Fruit fly (Drosophila melanogaster): Measurements from ENCODE around the gene NetA.

Gene NetA

DNA sequence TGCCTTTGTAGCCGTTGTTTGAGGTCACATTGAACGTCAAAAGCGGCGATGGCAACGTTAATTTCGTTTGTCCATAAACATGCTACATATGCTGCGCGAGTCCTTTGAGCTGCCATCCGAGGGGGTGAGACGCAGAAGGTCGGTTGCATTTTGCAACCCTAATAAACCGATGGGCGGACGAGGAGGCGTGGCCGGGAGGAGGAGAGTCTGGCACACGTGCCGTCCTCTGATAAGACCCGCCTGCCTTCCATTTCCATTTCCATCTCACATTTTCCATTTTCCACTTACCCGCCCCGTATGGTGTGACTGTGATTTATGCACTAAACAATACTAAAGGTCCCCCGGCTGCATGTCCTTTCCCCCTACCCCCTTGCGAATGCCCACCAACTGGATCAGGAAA, 4.0 kb downstream of the NetA start:
- TF ChIP-seq br (GFP tag; optimal IDR thresholded peaks at IDR 0.05) (no peak), Hr78 (GFP tag; optimal IDR thresholded peaks at IDR 0.05) (no peak), GATAd (GFP tag; optimal IDR thresholded peaks at IDR 0.05) (no peak), Hr83 (GFP tag; optimal IDR thresholded peaks at IDR 0.05; ENCODE audit: poor library complexity, severe bottlenecking) (no peak), CrebA (GFP tag; optimal IDR thresholded peaks at IDR 0.05; ENCODE audit: borderline replicate concordance) (no peak), ey (GFP tag; optimal IDR thresholded peaks at IDR 0.05) (no peak), h (GFP tag; optimal IDR thresholded peaks at IDR 0.05) (no peak), OdsH (GFP tag; optimal IDR thresholded peaks at IDR 0.05) (no peak), sv (GFP tag; optimal IDR thresholded peaks at IDR 0.05) (no peak), Myc (optimal IDR thresholded peaks at IDR 0.05) (no peak)

DNA sequence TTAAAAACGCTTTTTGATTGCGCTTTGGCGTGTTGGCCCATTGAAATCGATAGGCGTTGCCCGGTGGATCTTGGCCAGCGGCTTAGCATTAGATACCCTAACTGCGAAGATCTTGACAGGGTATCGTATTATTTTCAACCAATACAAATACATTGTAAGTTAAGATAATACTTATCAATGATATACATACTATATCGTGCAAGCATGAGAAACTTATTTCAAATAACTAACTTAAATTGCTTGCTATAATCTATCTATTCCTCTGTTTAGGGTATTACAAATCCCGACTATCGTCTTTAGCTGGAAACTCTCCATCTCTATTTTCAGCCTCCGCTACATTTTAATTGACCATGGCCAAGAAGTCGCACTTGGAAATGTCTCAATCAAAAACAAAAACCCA, 19.0 kb downstream of the NetA start:
- no peak for TF ChIP-seq sage (GFP tag; optimal IDR thresholded peaks at IDR 0.05)
- no peak for TF ChIP-seq brk (GFP tag; optimal IDR thresholded peaks at IDR 0.05)
- no peak for TF ChIP-seq psq (GFP tag; optimal IDR thresholded peaks at IDR 0.05)
- TF ChIP-seq Hr83 (GFP tag; optimal IDR thresholded peaks at IDR 0.05; ENCODE audit: poor library complexity, severe bottlenecking), result no peak
- no peak for TF ChIP-seq usp (GFP tag; optimal IDR thresholded peaks at IDR 0.05)

DNA sequence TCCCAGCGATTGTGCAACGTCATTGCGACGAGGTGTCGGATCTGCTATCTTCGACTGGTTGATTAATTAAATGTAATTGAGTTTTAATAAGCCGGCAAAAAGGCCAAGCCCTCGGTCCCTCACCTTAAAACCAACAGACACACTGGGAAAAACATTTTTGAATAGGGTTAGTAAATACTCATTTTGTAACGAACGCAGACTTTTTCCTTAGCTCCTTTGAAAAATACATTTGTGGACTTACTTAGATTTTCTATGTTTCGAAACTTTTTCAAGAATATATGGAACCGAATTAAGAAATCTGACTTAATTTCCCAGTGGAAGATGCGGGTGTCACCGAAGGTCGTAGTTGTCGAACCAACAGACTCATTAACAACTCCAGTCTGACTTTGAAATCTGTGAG, 19.5 kb downstream of the NetA start:
- TF ChIP-seq fru (GFP tag; optimal IDR thresholded peaks at IDR 0.05), result no peak
- no peak for TF ChIP-seq N (GFP tag; optimal IDR thresholded peaks at IDR 0.05)
- no peak for TF ChIP-seq Dfd (GFP tag; optimal IDR thresholded peaks at IDR 0.05)
- no peak for TF ChIP-seq sv (GFP tag; optimal IDR thresholded peaks at IDR 0.05)
- no peak for TF ChIP-seq brk (GFP tag; optimal IDR thresholded peaks at IDR 0.05)
- no peak for TF ChIP-seq usp (GFP tag; optimal IDR thresholded peaks at IDR 0.05)
- no peak for TF ChIP-seq GATAd (GFP tag; optimal IDR thresholded peaks at IDR 0.05)
- no peak for TF ChIP-seq foxo (GFP tag; optimal IDR thresholded peaks at IDR 0.05)
- no peak for TF ChIP-seq Vsx2 (GFP tag; optimal IDR thresholded peaks at IDR 0.05; ENCODE audit: partially characterized antibody)
- no peak for TF ChIP-seq tai (GFP tag; optimal IDR thresholded peaks at IDR 0.05)
- TF ChIP-seq ey (GFP tag; optimal IDR thresholded peaks at IDR 0.05), result no peak
- TF ChIP-seq Dif (GFP tag; optimal IDR thresholded peaks at IDR 0.05; ENCODE audit: partially characterized antibody), result no peak
- no peak for TF ChIP-seq br (GFP tag; optimal IDR thresholded peaks at IDR 0.05)

DNA sequence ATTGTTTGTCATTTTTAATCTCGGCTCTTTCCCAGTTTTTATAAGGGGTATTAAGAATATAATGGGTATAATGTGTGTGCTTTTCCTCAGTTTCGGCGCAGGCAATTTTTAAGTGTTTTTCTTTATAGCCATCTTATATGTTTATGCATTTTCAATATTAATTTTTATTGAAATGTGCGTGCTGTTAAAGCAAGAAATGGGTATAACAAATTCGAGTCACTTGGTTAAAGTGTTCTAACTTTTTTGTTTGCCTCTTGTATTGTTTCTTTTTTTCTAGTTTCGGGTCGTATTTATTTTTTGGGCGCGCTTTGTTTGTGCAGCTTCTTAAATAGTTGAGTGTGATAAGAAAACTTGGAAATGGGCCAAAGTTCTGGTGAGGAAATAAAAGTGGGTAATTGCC, 20.6 kb downstream of the NetA start:
- no peak for TF ChIP-seq Abd-B (GFP tag; optimal IDR thresholded peaks at IDR 0.05)
- TF ChIP-seq brk (GFP tag; optimal IDR thresholded peaks at IDR 0.05), result no peak

- TF ChIP-seq Dfd (GFP tag; optimal IDR thresholded peaks at IDR 0.05) (no peak), HLH106 (tag; optimal IDR thresholded peaks at IDR 0.05) (no peak), jim (GFP tag; optimal IDR thresholded peaks at IDR 0.05) (no peak), CG9705 (GFP tag; optimal IDR thresholded peaks at IDR 0.05) (no peak), dsf (GFP tag; optimal IDR thresholded peaks at IDR 0.05; ENCODE audit: borderline replicate concordance) (no peak), sv (GFP tag; optimal IDR thresholded peaks at IDR 0.05) (no peak), Hnf4 (GFP tag; optimal IDR thresholded peaks at IDR 0.05) (no peak), CG32264 (GFP tag; optimal IDR thresholded peaks at IDR 0.05) (no peak)
Observed at dm6 chrX:14629411-14629810, 24.3 kb downstream of the NetA start.

DNA sequence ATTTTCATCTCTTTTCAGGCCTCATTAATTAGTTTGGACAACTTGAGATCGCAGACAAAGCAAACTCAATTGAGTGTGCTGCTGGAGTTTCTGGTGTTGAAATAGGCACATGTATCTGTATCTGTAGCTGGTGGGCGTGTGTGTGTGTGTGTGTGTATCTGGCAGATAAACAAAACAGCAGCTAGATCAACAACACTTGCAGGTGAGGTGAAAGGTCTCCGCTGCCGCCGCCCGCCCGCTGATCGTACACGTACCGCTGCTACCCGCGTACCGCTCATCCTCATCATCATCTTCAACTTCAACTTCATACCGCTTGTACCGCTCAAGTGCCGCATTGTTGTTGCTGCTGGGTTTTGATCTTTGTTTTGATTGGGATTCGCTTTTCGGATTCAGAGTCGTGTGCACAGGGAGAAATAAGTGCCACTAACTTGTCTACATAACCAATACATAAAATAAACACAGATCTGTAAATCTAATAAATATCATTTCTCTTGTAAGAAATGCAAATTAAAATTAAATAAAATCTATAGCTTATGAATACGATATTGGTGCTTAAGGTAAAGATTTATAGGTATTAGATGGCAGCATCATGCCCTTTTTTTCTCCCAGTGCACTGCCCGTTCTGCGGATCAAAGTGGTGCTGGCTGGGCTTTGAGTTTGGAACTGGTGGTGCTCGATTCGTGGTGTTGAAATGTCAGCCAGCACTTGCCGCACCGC, 26.5 kb downstream of the NetA start:
- peak; percentile 49 for TF ChIP-seq sv (GFP tag; optimal IDR thresholded peaks at IDR 0.05)
- no peak for TF ChIP-seq dl (GFP tag; optimal IDR thresholded peaks at IDR 0.05; ENCODE audit: insufficient read depth in 1 of 2, partially characterized antibody in 2 of 2)
- TF ChIP-seq fru (GFP tag; optimal IDR thresholded peaks at IDR 0.05), result peak; percentile 1
- TF ChIP-seq ey (GFP tag; optimal IDR thresholded peaks at IDR 0.05), result no peak
